Fruit fly (Drosophila melanogaster) whole organism, embryonic: Measurements from ENCODE around the gene UQCR-C2.

Source experiments
- Atf6 ChIP-seq: fragments of 200-800 bp; sonication (Bioruptor generic); IDR thresholded peaks from 2 replicates; pipeline ENCODE4 v1.3.6; 2022; ENCODE audit warnings: missing biosample characterization, missing genetic modification characterization
- B-H1 ChIP-seq: fragments of 200-800 bp; sonication (Bioruptor generic); IDR thresholded peaks from 3 replicates; pipeline ENCODE4 v1.3.6; 2022; ENCODE audit warnings: missing biosample characterization, missing genetic modification characterization
- Bdp1 ChIP-seq: fragments of 200-800 bp; sonication (Bioruptor generic); optimal IDR thresholded peaks from 3 replicates; lab custom pipeline; 2016; ENCODE audit warnings: missing biosample characterization, missing genetic modification characterization
- Blimp-1 ChIP-seq: fragments of 200-800 bp; sonication (Bioruptor generic); optimal IDR thresholded peaks from 3 replicates; lab custom pipeline; 2018; ENCODE audit warnings: missing biosample characterization, missing genetic modification characterization, mild to moderate bottlenecking, moderate library complexity, missing genetic modification reagents
- CG10565 ChIP-seq: fragments of 200-800 bp; sonication (Bioruptor generic); optimal IDR thresholded peaks from 3 replicates; lab custom pipeline; 2016; ENCODE audit warnings: missing biosample characterization, mild to moderate bottlenecking, missing genetic modification characterization
- CG12942 ChIP-seq: fragments of 200-800 bp; sonication (Bioruptor generic); optimal IDR thresholded peaks from 3 replicates; lab custom pipeline; 2016; ENCODE audit warnings: missing biosample characterization, missing genetic modification characterization
- CG14965 ChIP-seq: fragments of 200-800 bp; sonication (Bioruptor generic); optimal IDR thresholded peaks from 2 replicates; lab custom pipeline; 2016; ENCODE audit warnings: missing biosample characterization, missing genetic modification characterization, borderline replicate concordance
- CG16813 ChIP-seq: fragments of 200-800 bp; sonication (Bioruptor generic); IDR thresholded peaks from 3 replicates; pipeline ENCODE4 v1.3.6; 2022; ENCODE audit warnings: missing biosample characterization, missing genetic modification characterization; ENCODE audit not compliant: partially characterized antibody
- CG17385 ChIP-seq: fragments of 200-800 bp; sonication (Bioruptor generic); optimal IDR thresholded peaks from 3 replicates; lab custom pipeline; 2018; ENCODE audit warnings: missing biosample characterization, mild to moderate bottlenecking, missing genetic modification characterization
- CG18262 ChIP-seq: fragments of 200-800 bp; optimal IDR thresholded peaks from 3 replicates; lab custom pipeline; 2019; ENCODE audit warnings: missing biosample characterization, mild to moderate bottlenecking, missing genetic modification characterization, moderate library complexity
- CG2202 ChIP-seq: fragments of 200-800 bp; sonication (Bioruptor generic); optimal IDR thresholded peaks from 2 replicates; lab custom pipeline; 2018; ENCODE audit warnings: missing biosample characterization, mild to moderate bottlenecking, missing genetic modification characterization
- CG30403 ChIP-seq: fragments of 200-800 bp; sonication (Bioruptor generic); optimal IDR thresholded peaks from 3 replicates; lab custom pipeline; 2016; ENCODE audit warnings: missing biosample characterization, missing genetic modification characterization
- CG31441 ChIP-seq: fragments of 200-800 bp; sonication (Bioruptor generic); IDR thresholded peaks from 2 replicates; pipeline ENCODE4 v1.3.6; 2022; ENCODE audit warnings: missing biosample characterization, missing genetic modification characterization
- CG3726 ChIP-seq: fragments of 200-800 bp; sonication (Bioruptor generic); IDR thresholded peaks from 3 replicates; pipeline ENCODE4, ENCODE4 v1.3.6; 2022; ENCODE audit warnings: missing biosample characterization, missing genetic modification characterization
- CG42726 ChIP-seq: fragments of 200-800 bp; sonication (Bioruptor generic); IDR thresholded peaks from 2 replicates; pipeline ENCODE4 v1.3.6; 2022; ENCODE audit warnings: missing biosample characterization, missing genetic modification characterization; ENCODE audit not compliant: partially characterized antibody
- CG5245 ChIP-seq: fragments of 200-800 bp; sonication (Bioruptor generic); optimal IDR thresholded peaks from 3 replicates; lab custom pipeline; 2016; ENCODE audit warnings: missing biosample characterization, missing genetic modification characterization
- CG6175 ChIP-seq: fragments of 200-800 bp; sonication (Bioruptor generic); IDR thresholded peaks from 3 replicates; pipeline ENCODE4 v1.3.6; 2022; ENCODE audit warnings: missing biosample characterization, missing genetic modification characterization
- CHES-1-like ChIP-seq: fragments of 200-800 bp; sonication (Bioruptor generic); optimal IDR thresholded peaks from 2 replicates; lab custom pipeline; 2016; ENCODE audit warnings: missing biosample characterization, missing genetic modification characterization
- Ets97D ChIP-seq: fragments of 200-800 bp; sonication (Bioruptor generic); optimal IDR thresholded peaks from 3 replicates; lab custom pipeline; 2016; ENCODE audit warnings: missing biosample characterization, missing genetic modification characterization
- Fer2 ChIP-seq: fragments of 200-800 bp; sonication (Bioruptor generic); optimal IDR thresholded peaks from 2 replicates; lab custom pipeline; 2018; ENCODE audit warnings: missing biosample characterization, mild to moderate bottlenecking, missing genetic modification characterization, moderate library complexity
- Hr78 ChIP-seq, 2 experiments: fragments of 200-800 bp in 1 of 2; fragments of >200 bp in 1 of 2; sonication (Bioruptor generic) in 1 of 2; optimal IDR thresholded peaks; 2 replicates each; lab custom pipeline; 2017 to 2019; ENCODE audit warnings: missing biosample characterization in 2 of 2, missing genetic modification characterization in 2 of 2, mild to moderate bottlenecking in 1 of 2, moderate library complexity in 1 of 2
- Lhr ChIP-seq: fragments of 200-800 bp; sonication (Bioruptor generic); optimal IDR thresholded peaks from 3 replicates; lab custom pipeline; 2017; ENCODE audit warnings: mild to moderate bottlenecking, missing biosample characterization, missing genetic modification reagents, missing genetic modification characterization
- MBD-R2 ChIP-seq: fragments of 200-800 bp; sonication (Bioruptor generic); IDR thresholded peaks from 2 replicates; pipeline ENCODE4 v1.3.6; 2022; ENCODE audit warnings: missing biosample characterization, missing genetic modification characterization
- MESR4 ChIP-seq: fragments of 200-800 bp; sonication (Bioruptor generic); optimal IDR thresholded peaks from 2 replicates; lab custom pipeline; 2018; ENCODE audit warnings: missing biosample characterization, mild to moderate bottlenecking, missing genetic modification characterization, moderate library complexity
- MTF-1 ChIP-seq: fragments of 200-800 bp; sonication (Bioruptor generic); optimal IDR thresholded peaks from 2 replicates; lab custom pipeline; 2018; ENCODE audit warnings: missing biosample characterization, mild to moderate bottlenecking, missing genetic modification characterization, borderline replicate concordance
- NC2α ChIP-seq: fragments of 200-800 bp; sonication (Bioruptor generic); optimal IDR thresholded peaks from 2 replicates; lab custom pipeline; 2016; ENCODE audit warnings: missing biosample characterization, missing genetic modification characterization
- Pdp1 ChIP-seq, 2 experiments: fragments of 200-800 bp; sonication (Bioruptor generic); optimal IDR thresholded peaks; 3 replicates each; lab custom pipeline; 2016; ENCODE audit warnings: missing biosample characterization in 2 of 2, missing genetic modification characterization in 2 of 2, mild to moderate bottlenecking in 1 of 2, moderate library complexity in 1 of 2
- Sox100B ChIP-seq: fragments of 200-800 bp; sonication (Bioruptor generic); optimal IDR thresholded peaks from 3 replicates; lab custom pipeline; 2018; ENCODE audit warnings: missing biosample characterization, mild to moderate bottlenecking, missing genetic modification characterization
- Sry-β ChIP-seq: fragments of 200-800 bp; sonication (Bioruptor generic); optimal IDR thresholded peaks from 2 replicates; lab custom pipeline; 2018; ENCODE audit warnings: missing biosample characterization, mild to moderate bottlenecking, missing genetic modification characterization, moderate library complexity
- Stat92E ChIP-seq, 3 experiments: fragments of >200 bp in 2 of 3; fragments of 200-800 bp in 1 of 3; sonication (Bioruptor generic) in 1 of 3; optimal IDR thresholded peaks; 2 replicates each; lab custom pipeline; 2017 to 2019; ENCODE audit warnings: missing biosample characterization in 3 of 3, missing genetic modification characterization in 3 of 3, mild to moderate bottlenecking in 1 of 3, moderate library complexity in 1 of 3
- amos ChIP-seq: fragments of 200-800 bp; sonication (Bioruptor generic); IDR thresholded peaks from 2 replicates; pipeline ENCODE4 v1.3.6; 2022; ENCODE audit warnings: missing biosample characterization, missing genetic modification characterization; ENCODE audit not compliant: partially characterized antibody
- br ChIP-seq: fragments of >200 bp; optimal IDR thresholded peaks from 2 replicates; lab custom pipeline; 2017
- chn ChIP-seq: fragments of 200-800 bp; sonication (Bioruptor generic); optimal IDR thresholded peaks from 2 replicates; lab custom pipeline; 2016; ENCODE audit warnings: missing biosample characterization, missing genetic modification characterization
- disco-r ChIP-seq: fragments of 200-800 bp; sonication (Bioruptor generic); optimal IDR thresholded peaks from 2 replicates; lab custom pipeline; 2016; ENCODE audit warnings: missing biosample characterization, missing genetic modification characterization
- dmrt99B ChIP-seq: fragments of 200-800 bp; sonication (Bioruptor generic); optimal IDR thresholded peaks from 2 replicates; lab custom pipeline; 2018; ENCODE audit warnings: missing biosample characterization, mild to moderate bottlenecking, missing genetic modification characterization, moderate library complexity
- emc ChIP-seq: fragments of 200-800 bp; sonication (Bioruptor generic); optimal IDR thresholded peaks from 2 replicates; lab custom pipeline; 2016; ENCODE audit warnings: missing biosample characterization, missing genetic modification characterization
- ewg ChIP-seq: fragments of 200-800 bp; sonication (Bioruptor generic); optimal IDR thresholded peaks from 3 replicates; lab custom pipeline; 2017; ENCODE audit warnings: mild to moderate bottlenecking, missing biosample characterization, missing genetic modification reagents, missing genetic modification characterization
- eyg ChIP-seq: fragments of 200-800 bp; sonication (Bioruptor generic); optimal IDR thresholded peaks from 3 replicates; lab custom pipeline; 2016; ENCODE audit warnings: missing biosample characterization, missing genetic modification characterization
- knrl ChIP-seq: fragments of 200-800 bp; sonication (Bioruptor generic); IDR thresholded peaks from 3 replicates; pipeline ENCODE4 v1.3.6; 2022; ENCODE audit warnings: missing biosample characterization, missing genetic modification characterization; ENCODE audit not compliant: partially characterized antibody
- lola ChIP-seq, 3 experiments: fragments of >200 bp in 2 of 3; fragments of 200-800 bp in 1 of 3; sonication (Bioruptor generic) in 1 of 3; optimal IDR thresholded peaks; 2 replicates each; lab custom pipeline; 2017 to 2019; ENCODE audit warnings: missing biosample characterization in 3 of 3, missing genetic modification characterization in 3 of 3, mild to moderate bottlenecking in 1 of 3, moderate library complexity in 1 of 3
- mam ChIP-seq: fragments of 200-800 bp; sonication (Bioruptor generic); optimal IDR thresholded peaks from 3 replicates; lab custom pipeline; 2016; ENCODE audit warnings: missing biosample characterization, missing genetic modification characterization
- onecut ChIP-seq: fragments of 200-800 bp; sonication (Bioruptor generic); IDR thresholded peaks from 2 replicates; pipeline ENCODE4 v1.3.6; 2022; ENCODE audit warnings: missing biosample characterization, missing genetic modification characterization
- scrt ChIP-seq: fragments of 200-800 bp; sonication (Bioruptor generic); optimal IDR thresholded peaks from 2 replicates; lab custom pipeline; 2018; ENCODE audit warnings: missing biosample characterization, mild to moderate bottlenecking, missing genetic modification characterization, moderate library complexity
- sens-2 ChIP-seq: fragments of 200-800 bp; sonication (Bioruptor generic); IDR thresholded peaks from 2 replicates; pipeline ENCODE4 v1.3.6; 2022; ENCODE audit warnings: missing biosample characterization, missing genetic modification characterization
- tin ChIP-seq: fragments of 200-800 bp; sonication (Bioruptor generic); optimal IDR thresholded peaks from 3 replicates; lab custom pipeline; 2016; ENCODE audit warnings: missing biosample characterization, missing genetic modification characterization
- vfl ChIP-seq: fragments of 200-800 bp; sonication (Bioruptor generic); optimal IDR thresholded peaks from 2 replicates; lab custom pipeline; 2016; ENCODE audit warnings: missing biosample characterization, missing genetic modification characterization
- wdn ChIP-seq: fragments of 200-800 bp; sonication (Bioruptor generic); IDR thresholded peaks from 2 replicates; pipeline ENCODE4 v1.3.6; 2022; ENCODE audit warnings: missing biosample characterization, missing genetic modification characterization
- wek ChIP-seq: fragments of 200-800 bp; sonication (Bioruptor generic); optimal IDR thresholded peaks from 3 replicates; lab custom pipeline; 2018; ENCODE audit warnings: missing biosample characterization, mild to moderate bottlenecking, missing genetic modification characterization, moderate library complexity
- zfh1 ChIP-seq: fragments of 200-800 bp; sonication (Bioruptor generic); IDR thresholded peaks from 3 replicates; pipeline ENCODE4 v1.3.6; 2022; ENCODE audit warnings: missing biosample characterization, missing genetic modification characterization

Gene UQCR-C2

DNA sequence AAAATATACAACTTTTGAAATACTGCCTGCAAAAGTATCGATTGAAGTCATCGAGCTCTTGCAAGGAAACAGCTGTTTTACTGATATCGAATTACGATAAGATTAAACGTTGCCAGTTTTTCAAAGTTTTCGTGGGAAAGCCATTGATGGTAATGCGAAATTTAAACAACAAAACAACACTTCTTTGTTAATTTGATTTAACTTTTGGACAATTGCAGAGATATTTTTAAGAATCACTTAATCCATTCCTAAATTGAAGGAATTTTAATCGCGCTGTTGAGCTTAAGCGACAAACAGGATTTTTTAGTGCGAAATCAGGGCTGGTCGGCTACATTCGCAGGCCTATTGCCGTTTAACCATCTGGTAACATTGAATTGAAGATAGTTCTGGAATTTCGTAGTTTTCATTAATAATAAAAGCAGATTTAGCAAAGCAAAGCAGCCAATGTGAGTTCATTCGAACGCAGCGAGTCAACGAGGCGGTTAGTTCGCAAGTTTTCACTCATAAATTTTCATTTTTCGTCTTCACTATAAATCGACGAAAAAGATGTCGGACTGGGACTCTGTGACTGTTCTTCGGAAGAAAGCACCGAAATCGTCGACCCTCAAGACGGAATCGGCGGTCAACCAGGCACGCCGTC lies 9.5 kb upstream of the UQCR-C2 start, which contains the start of gene mbf1 (continued):
- TF ChIP-seq MTF-1 (GFP tag; lab: Kevin White, UChicago): no peak
- no peak for TF ChIP-seq CG10565 (GFP tag; lab: Kevin White, UChicago)
- peak; percentile 81 for TF ChIP-seq Ets97D (GFP tag; lab: Kevin White, UChicago)
- TF ChIP-seq Pdp1 (GFP tag; optimal IDR thresholded peaks at IDR 0.05; lab: Kevin White, UChicago): peak in 1 of 2 experiments; percentile 39
- no peak for TF ChIP-seq emc (GFP tag; lab: Kevin White, UChicago)
- TF ChIP-seq tin (GFP tag; lab: Kevin White, UChicago): peak; percentile 31
- no peak for TF ChIP-seq Fer2
- no peak for TF ChIP-seq CG12942 (GFP tag; lab: Kevin White, UChicago)
- peak; percentile 12 for TF ChIP-seq wek (GFP tag; lab: Kevin White, UChicago)
- peak; percentile 51; the same call in 2 of the 3 replicates for TF ChIP-seq knrl (GFP tag; lab: Robert Waterston, UW)
- peak; percentile 51 for TF ChIP-seq CHES-1-like
- TF ChIP-seq wdn (GFP tag; lab: Robert Waterston, UW): no peak
- TF ChIP-seq CG3726 (GFP tag; lab: Robert Waterston, UW): no peak
- TF ChIP-seq CG2202 (tag; lab: Kevin White, UChicago): peak; percentile 2
- TF ChIP-seq CG18262 (tag; lab: Kevin White, UChicago): peak; percentile 5
- TF ChIP-seq Sry-β (GFP tag; lab: Kevin White, UChicago): no peak
- no peak for TF ChIP-seq disco-r (GFP tag; lab: Kevin White, UChicago)
- TF ChIP-seq Sox100B (GFP tag; lab: Kevin White, UChicago): no peak
- peak; percentile 47; the same call in 2 of the 3 replicates for TF ChIP-seq CG16813 (GFP tag; lab: Robert Waterston, UW)
- no peak for TF ChIP-seq scrt (GFP tag; lab: Kevin White, UChicago)
- no peak for TF ChIP-seq Stat92E (GFP tag; optimal IDR thresholded peaks at IDR 0.05; lab: Kevin White, UChicago)
- TF ChIP-seq Atf6: no peak
- no peak for TF ChIP-seq CG6175 (GFP tag; lab: Robert Waterston, UW)
- 0 out of 2 replicates have a peak, but pooled peaks have one; percentile 20 for TF ChIP-seq CG31441 (GFP tag; lab: Robert Waterston, UW)
- TF ChIP-seq chn (GFP tag; lab: Kevin White, UChicago): no peak
- TF ChIP-seq br (lab: Kevin White, UChicago): no peak
- TF ChIP-seq ewg: no peak
- no peak for TF ChIP-seq Hr78 (GFP tag; optimal IDR thresholded peaks at IDR 0.05; lab: Kevin White, UChicago)
- TF ChIP-seq zfh1 (GFP tag; lab: Robert Waterston, UW): no peak
- no peak for TF ChIP-seq B-H1 (GFP tag; lab: Robert Waterston, UW)
- TF ChIP-seq vfl (GFP tag; lab: Kevin White, UChicago): no peak
- no peak for TF ChIP-seq dmrt99B (tag; lab: Kevin White, UChicago)
- no peak for TF ChIP-seq lola (GFP tag; optimal IDR thresholded peaks at IDR 0.05; lab: Kevin White, UChicago)
- TF ChIP-seq CG30403 (GFP tag; lab: Kevin White, UChicago): peak; percentile 27
- TF ChIP-seq CG5245 (GFP tag; lab: Kevin White, UChicago): no peak
- no peak for TF ChIP-seq onecut (GFP tag; lab: Robert Waterston, UW)
- TF ChIP-seq CG17385: no peak
- no peak for TF ChIP-seq eyg (GFP tag; lab: Kevin White, UChicago)
- TF ChIP-seq mam (GFP tag; lab: Kevin White, UChicago): peak; percentile 37
- peak; percentile 53; the same call in 1 of the 2 replicates for TF ChIP-seq amos (GFP tag; lab: Robert Waterston, UW)
- peak; percentile 50 for TF ChIP-seq Lhr (GFP tag; lab: Kevin White, UChicago)
- no peak for TF ChIP-seq CG14965 (GFP tag; lab: Kevin White, UChicago)
- TF ChIP-seq Bdp1 (GFP tag; lab: Kevin White, UChicago): no peak
- TF ChIP-seq sens-2 (GFP tag; lab: Robert Waterston, UW): no peak
- peak; percentile 59 for TF ChIP-seq MBD-R2 (GFP tag; lab: Robert Waterston, UW)
- TF ChIP-seq MESR4 (GFP tag; lab: Kevin White, UChicago): peak; percentile 90
- 0 out of 2 replicates have a peak, but pooled peaks have one; percentile 31 for TF ChIP-seq CG42726 (GFP tag; lab: Robert Waterston, UW)
- no peak for TF ChIP-seq NC2α (GFP tag; lab: Kevin White, UChicago)
- no peak for TF ChIP-seq Blimp-1 (GFP tag; lab: Kevin White, UChicago)
